Worm (Caenorhabditis elegans) whole organism, L2 larva: ENCODE measurements around the gene Y41C4A.6.

Experiments used
- ceh-16 ChIP-seq: fragments of 150-350 bp; optimal IDR thresholded peaks from 2 replicates; lab custom pipeline; 2014; ENCODE audit warnings: missing biosample characterization, missing genetic modification characterization
- lin-39 ChIP-seq: fragments of 150-350 bp; optimal IDR thresholded peaks from 2 replicates; lab custom pipeline; 2014; ENCODE audit warnings: missing biosample characterization, missing genetic modification reagents, missing genetic modification characterization
- mdl-1 ChIP-seq, 2 experiments: fragments of 150-350 bp in 1 of 2; sonication (generic microtip) in 1 of 2; optimal IDR thresholded peaks; 2 replicates each; lab custom pipeline; 2017; ENCODE audit warnings: missing biosample characterization in 2 of 2, missing genetic modification characterization in 2 of 2
- nhr-11 ChIP-seq: fragments of 150-350 bp; optimal IDR thresholded peaks from 2 replicates; lab custom pipeline; 2014; ENCODE audit warnings: missing biosample characterization, missing genetic modification characterization
- nhr-237 ChIP-seq: fragments of 150-350 bp; optimal IDR thresholded peaks from 2 replicates; lab custom pipeline; 2014; ENCODE audit warnings: missing biosample characterization, missing genetic modification characterization
- nhr-6 ChIP-seq: fragments of 150-350 bp; optimal IDR thresholded peaks from 2 replicates; lab custom pipeline; 2014; ENCODE audit warnings: missing biosample characterization, missing genetic modification characterization
- skn-1 ChIP-seq: sonication (generic microtip); optimal IDR thresholded peaks from 2 replicates; lab custom pipeline; 2017; ENCODE audit warnings: missing biosample characterization, missing genetic modification characterization
- sma-9 ChIP-seq, 2 experiments: fragments of 150-350 bp in 1 of 2; sonication (generic microtip) in 1 of 2; optimal IDR thresholded peaks; 2 replicates each; lab custom pipeline; 2014 to 2016; ENCODE audit warnings: missing genetic modification characterization in 2 of 2, mild to moderate bottlenecking in 1 of 2, missing biosample characterization in 1 of 2, missing compliant biosample characterization in 1 of 2, missing genetic modification reagents in 1 of 2, moderate library complexity in 1 of 2
- snpc-4 ChIP-seq: fragments of 150-350 bp; optimal IDR thresholded peaks from 2 replicates; lab custom pipeline; 2014; ENCODE audit warnings: missing biosample characterization, missing genetic modification characterization
- unc-39 ChIP-seq: fragments of 150-350 bp; optimal IDR thresholded peaks from 2 replicates; lab custom pipeline; 2014; ENCODE audit warnings: missing biosample characterization, missing genetic modification characterization

DNA sequence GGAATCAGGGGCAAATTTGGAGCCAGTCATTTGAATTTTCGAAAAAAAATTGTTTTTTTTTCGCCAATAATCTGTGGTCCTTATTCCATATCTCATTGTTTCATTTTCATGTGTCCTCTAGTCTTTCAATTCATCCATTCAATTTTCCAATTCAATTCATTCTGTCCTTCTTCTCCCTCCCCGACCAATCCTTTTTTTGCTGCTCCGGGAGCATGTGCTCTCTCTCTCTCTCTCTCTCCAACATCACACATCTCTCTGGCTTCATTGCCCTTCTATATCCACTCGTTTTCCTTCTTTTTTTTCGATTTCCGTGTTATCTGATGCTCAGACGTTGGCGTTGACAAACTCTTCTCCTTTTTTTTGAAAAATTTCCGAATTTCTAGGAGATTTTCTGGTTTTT, 33.0 kb upstream of the Y41C4A.6 start:
- no peak for TF ChIP-seq nhr-11 (tag; lab: Kevin White, UChicago)
- TF ChIP-seq mdl-1 (tag; optimal IDR thresholded peaks at IDR 0.05; lab: Kevin White, UChicago): no peak
- no peak for TF ChIP-seq lin-39 (tag; lab: Kevin White, UChicago)
- TF ChIP-seq skn-1 (tag; lab: Kevin White, UChicago): no peak
- TF ChIP-seq nhr-6 (tag; lab: Kevin White, UChicago): no peak
- no peak for TF ChIP-seq sma-9 (GFP tag; optimal IDR thresholded peaks at IDR 0.05; lab: Kevin White, UChicago)
- no peak for TF ChIP-seq sma-9 (tag; optimal IDR thresholded peaks at IDR 0.05; lab: Kevin White, UChicago)
- no peak for TF ChIP-seq snpc-4 (tag; lab: Kevin White, UChicago)
- no peak for TF ChIP-seq nhr-237 (tag; lab: Kevin White, UChicago)
- TF ChIP-seq ceh-16 (tag; lab: Kevin White, UChicago): no peak
- TF ChIP-seq unc-39: no peak
